Worm (Caenorhabditis elegans) whole organism, L1 larva: Measurements from ENCODE around the gene T04H1.5.

Experiments
- C34B4.2 ChIP-seq: sonication (generic microtip); optimal IDR thresholded peaks from 2 replicates; lab custom pipeline; 2017; ENCODE audit warnings: mild to moderate bottlenecking, missing genetic modification characterization, missing compliant biosample characterization
- Y116A8C.19 ChIP-seq: sonication (generic microtip); optimal IDR thresholded peaks from 2 replicates; lab custom pipeline; 2016; ENCODE audit warnings: missing compliant biosample characterization, missing genetic modification characterization, borderline replicate concordance
- alr-1 ChIP-seq: fragments of 200-800 bp; sonication (Bioruptor generic); optimal IDR thresholded peaks from 2 replicates; lab custom pipeline; 2018; ENCODE audit warnings: borderline replicate concordance, mild to moderate bottlenecking, missing genetic modification characterization, missing compliant biosample characterization
- aly-2 ChIP-seq: fragments of 150-350 bp; optimal IDR thresholded peaks from 2 replicates; lab custom pipeline; 2014; ENCODE audit warnings: missing biosample characterization, missing genetic modification characterization
- ceh-63 ChIP-seq: fragments of 200-800 bp; sonication (Bioruptor generic); optimal IDR thresholded peaks from 2 replicates; lab custom pipeline; 2018; ENCODE audit warnings: mild to moderate bottlenecking, missing genetic modification characterization, missing compliant biosample characterization
- ceh-8 ChIP-seq: fragments of 200-800 bp; sonication (Bioruptor generic); optimal IDR thresholded peaks from 2 replicates; lab custom pipeline; 2018; ENCODE audit warnings: mild to moderate bottlenecking, missing genetic modification characterization, moderate library complexity, missing compliant biosample characterization
- ceh-82 ChIP-seq, 3 experiments: fragments of 150-350 bp in 1 of 3; sonication (generic microtip) in 2 of 3; optimal IDR thresholded peaks; 2 replicates each; lab custom pipeline; 2014 to 2017; ENCODE audit warnings: missing biosample characterization in 3 of 3, missing genetic modification characterization in 3 of 3
- ceh-90 ChIP-seq: sonication (generic microtip); optimal IDR thresholded peaks from 2 replicates; lab custom pipeline; 2016; ENCODE audit warnings: missing genetic modification characterization, missing compliant biosample characterization
- ces-1 ChIP-seq: fragments of 150-350 bp; optimal IDR thresholded peaks from 2 replicates; lab custom pipeline; 2014; ENCODE audit warnings: missing biosample characterization, missing genetic modification reagents, missing genetic modification characterization
- efl-1 ChIP-seq, 4 experiments: fragments of 150-350 bp; optimal IDR thresholded peaks in 3 of 4; peaks in 1 of 4; 1 replicate in 1 of 4; 2 replicates in 3 of 4; lab custom pipeline; 2014; ENCODE audit warnings: missing biosample characterization in 2 of 4, missing genetic modification characterization in 2 of 4, missing genetic modification reagents in 2 of 4
- egl-27 ChIP-seq, 2 experiments: fragments of 150-350 bp in 1 of 2; sonication (generic microtip); optimal IDR thresholded peaks; 3 replicates each; lab custom pipeline; 2017 to 2018; ENCODE audit warnings: missing biosample characterization in 2 of 2, missing genetic modification characterization in 2 of 2, missing genetic modification reagents in 2 of 2
- elt-3 ChIP-seq, 6 experiments: fragments of 150-350 bp in 1 of 6; sonication (generic microtip); optimal IDR thresholded peaks; 2 replicates each; lab custom pipeline; 2017 to 2018; ENCODE audit warnings: missing biosample characterization in 6 of 6, missing genetic modification characterization in 6 of 6, inconsistent platforms in 1 of 6
- fkh-10 ChIP-seq: sonication (generic microtip); optimal IDR thresholded peaks from 2 replicates; lab custom pipeline; 2017; ENCODE audit warnings: missing biosample characterization, missing genetic modification reagents, missing genetic modification characterization
- fkh-4 ChIP-seq: sonication (generic microtip); optimal IDR thresholded peaks from 2 replicates; lab custom pipeline; 2016; ENCODE audit warnings: missing compliant biosample characterization, missing genetic modification characterization, borderline replicate concordance
- fkh-8 ChIP-seq: sonication (generic microtip); optimal IDR thresholded peaks from 2 replicates; lab custom pipeline; 2016; ENCODE audit warnings: mild to moderate bottlenecking, missing genetic modification characterization, missing compliant biosample characterization
- grh-1 ChIP-seq: fragments of 200-800 bp; sonication (Bioruptor generic); IDR thresholded peaks from 2 replicates; pipeline ENCODE4 v1.3.6; 2022; ENCODE audit warnings: missing genetic modification reagents, missing genetic modification characterization, missing compliant biosample characterization
- hlh-4 ChIP-seq: sonication (generic microtip); optimal IDR thresholded peaks from 2 replicates; lab custom pipeline; 2016; ENCODE audit warnings: mild to moderate bottlenecking, missing genetic modification characterization, missing compliant biosample characterization
- irx-1 ChIP-seq: sonication (generic microtip); optimal IDR thresholded peaks from 2 replicates; lab custom pipeline; 2016; ENCODE audit warnings: missing genetic modification characterization, missing compliant biosample characterization
- jun-1 ChIP-seq: fragments of 150-350 bp; optimal IDR thresholded peaks from 2 replicates; lab custom pipeline; 2014; ENCODE audit warnings: missing biosample characterization, missing genetic modification reagents, missing genetic modification characterization
- lin-14 ChIP-seq: fragments of 200-800 bp; sonication (Bioruptor generic); optimal IDR thresholded peaks from 2 replicates; lab custom pipeline; 2018; ENCODE audit warnings: mild to moderate bottlenecking, missing genetic modification characterization, moderate library complexity, missing compliant biosample characterization
- lin-15B ChIP-seq: fragments of 150-350 bp; sonication (generic microtip); optimal IDR thresholded peaks from 3 replicates; lab custom pipeline; 2014; ENCODE audit warnings: missing biosample characterization, missing genetic modification characterization
- lsy-2 ChIP-seq, 2 experiments: fragments of 150-350 bp; optimal IDR thresholded peaks; 2 replicates each; lab custom pipeline; 2014; ENCODE audit warnings: missing biosample characterization in 2 of 2, missing genetic modification characterization in 2 of 2
- mdl-1 ChIP-seq, 2 experiments: fragments of 150-350 bp; optimal IDR thresholded peaks; 2 replicates each; lab custom pipeline; 2014 to 2017; ENCODE audit warnings: missing biosample characterization in 2 of 2, missing genetic modification characterization in 2 of 2, inconsistent platforms in 1 of 2
- nhr-11 ChIP-seq: fragments of 150-350 bp; optimal IDR thresholded peaks from 2 replicates; lab custom pipeline; 2014; ENCODE audit warnings: missing biosample characterization, missing genetic modification characterization
- pag-3 ChIP-seq: sonication (generic microtip); optimal IDR thresholded peaks from 2 replicates; lab custom pipeline; 2017; ENCODE audit warnings: missing genetic modification characterization, mild to moderate bottlenecking, missing compliant biosample characterization, antibody characterized with exemption, borderline replicate concordance; ENCODE audit not compliant: insufficient read depth
- pqm-1 ChIP-seq: sonication (generic microtip); optimal IDR thresholded peaks from 3 replicates; lab custom pipeline; 2017; ENCODE audit warnings: missing biosample characterization, missing genetic modification characterization
- snpc-4 ChIP-seq: fragments of 150-350 bp; optimal IDR thresholded peaks from 2 replicates; lab custom pipeline; 2014; ENCODE audit warnings: missing biosample characterization, missing genetic modification characterization
- snu-23 ChIP-seq: sonication (generic microtip); optimal IDR thresholded peaks from 2 replicates; lab custom pipeline; 2016; ENCODE audit warnings: missing genetic modification characterization, missing compliant biosample characterization
- swsn-7 ChIP-seq: sonication (generic microtip); optimal IDR thresholded peaks from 2 replicates; lab custom pipeline; 2016; ENCODE audit warnings: missing genetic modification characterization, missing compliant biosample characterization
- tbx-2 ChIP-seq: sonication (generic microtip); optimal IDR thresholded peaks from 2 replicates; lab custom pipeline; 2016; ENCODE audit warnings: missing genetic modification characterization, missing compliant biosample characterization
- tlp-1 ChIP-seq: fragments of 150-350 bp; optimal IDR thresholded peaks from 2 replicates; lab custom pipeline; 2014; ENCODE audit warnings: missing biosample characterization, missing genetic modification characterization
- xbp-1 ChIP-seq: sonication (generic microtip); optimal IDR thresholded peaks from 2 replicates; lab custom pipeline; 2016; ENCODE audit warnings: missing genetic modification characterization, missing compliant biosample characterization
- zag-1 ChIP-seq: fragments of 150-350 bp; optimal IDR thresholded peaks from 2 replicates; lab custom pipeline; 2014; ENCODE audit warnings: missing biosample characterization, missing genetic modification characterization
- zip-4 ChIP-seq: fragments of 200-800 bp; sonication (Bioruptor generic); optimal IDR thresholded peaks from 2 replicates; lab custom pipeline; 2018; ENCODE audit warnings: mild to moderate bottlenecking, missing genetic modification characterization, moderate library complexity, missing compliant biosample characterization
- ztf-4 ChIP-seq: fragments of 150-350 bp; optimal IDR thresholded peaks from 2 replicates; lab custom pipeline; 2014; ENCODE audit warnings: missing biosample characterization, missing genetic modification characterization

T04H1.5 gene

DNA sequence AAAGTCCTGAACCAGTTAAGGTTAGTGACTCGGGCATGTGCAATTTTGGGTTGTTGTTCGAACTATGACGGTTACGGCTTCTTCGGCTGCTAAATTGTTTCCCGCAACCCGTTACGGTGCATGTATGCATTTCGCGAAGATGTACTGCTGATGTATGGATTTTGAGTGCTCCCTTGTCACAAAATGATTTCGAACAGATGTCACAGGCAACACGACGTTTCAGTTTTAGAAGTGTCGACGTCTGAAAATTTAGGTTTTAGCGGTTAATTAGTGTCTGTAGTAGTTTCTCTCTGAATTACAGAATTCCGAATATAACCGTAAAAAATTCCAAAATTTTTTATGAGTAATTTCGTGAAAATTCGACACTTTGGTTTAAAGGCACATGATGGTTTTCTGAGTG is 24.6 kb downstream of the T04H1.5 start:
- TF ChIP-seq snpc-4 (tag; lab: Kevin White, UChicago) (no peak), ces-1 (no peak), efl-1 (optimal IDR thresholded peaks at IDR 0.05; lab: Kevin White, UChicago) (no peak), efl-1 (GFP tag; optimal IDR thresholded peaks at IDR 0.05 in 1 of 2; lab: Kevin White, UChicago) (peak in 1 of 2 experiments; percentile 57)

DNA sequence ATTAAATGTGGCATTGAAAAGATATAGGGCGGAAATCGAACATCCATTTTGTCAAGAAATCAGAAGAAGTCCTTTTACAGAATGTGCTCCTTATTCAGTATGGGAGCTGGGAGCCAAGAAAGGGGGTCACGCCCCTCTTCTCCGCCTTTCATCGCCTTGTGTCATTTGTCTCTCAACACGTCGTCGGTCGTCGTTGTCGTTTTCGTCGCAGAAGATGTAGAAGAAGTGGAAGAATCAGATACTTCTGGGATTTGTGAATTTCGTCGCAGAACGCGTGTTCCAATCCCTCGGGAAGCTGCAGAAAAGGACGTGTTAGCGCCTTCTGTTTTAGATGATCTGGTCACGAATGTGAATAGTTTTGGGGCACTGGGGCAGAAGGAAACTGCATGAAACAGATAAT is 25.8 kb downstream of the T04H1.5 start, which contains the start of gene bnc-1:
Gene bnc-1 (minus strand): TSS at position 101 of the 400 bp plus-strand sequence.
- TF ChIP-seq pqm-1 (tag; lab: Kevin White, UChicago): no peak
- TF ChIP-seq tbx-2 (tag; lab: Kevin White, UChicago): no peak
- no peak for TF ChIP-seq aly-2 (tag; lab: Kevin White, UChicago)
- TF ChIP-seq pag-3 (tag; lab: Kevin White, UChicago): no peak
- no peak for TF ChIP-seq ceh-82 (tag; optimal IDR thresholded peaks at IDR 0.05; lab: Kevin White, UChicago)
- TF ChIP-seq hlh-4 (tag; lab: Kevin White, UChicago): no peak

DNA sequence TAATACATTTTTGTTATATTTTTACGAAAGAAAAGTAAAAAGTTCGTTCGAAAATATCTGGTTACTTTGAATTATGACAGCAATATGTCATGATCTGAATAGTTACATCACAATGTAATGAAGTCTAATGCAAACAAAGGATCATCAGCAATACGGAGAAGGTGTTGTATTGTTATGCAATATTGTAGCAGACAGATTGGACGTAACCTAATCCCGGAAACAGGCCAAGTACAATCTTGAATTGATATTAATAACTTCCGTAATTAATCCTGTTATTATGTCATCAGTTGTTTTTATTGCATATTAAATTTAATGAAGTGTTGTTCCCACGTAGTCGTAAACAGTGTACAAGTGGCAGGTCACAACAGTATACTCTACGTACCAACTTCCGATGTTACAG is 30.4 kb downstream of the T04H1.5 start:
- TF ChIP-seq snpc-4 (tag; lab: Kevin White, UChicago) (no peak), ces-1 (no peak), fkh-4 (tag; lab: Kevin White, UChicago) (no peak), irx-1 (tag; lab: Kevin White, UChicago) (no peak), nhr-11 (tag; lab: Kevin White, UChicago) (no peak), ceh-8 (no peak), swsn-7 (no peak), zip-4 (GFP tag; lab: Kevin White, UChicago) (no peak), alr-1 (tag; lab: Kevin White, UChicago) (no peak), lin-14 (GFP tag; lab: Kevin White, UChicago) (no peak), hlh-4 (tag; lab: Kevin White, UChicago) (no peak), jun-1 (no peak), fkh-10 (GFP tag; lab: Kevin White, UChicago) (no peak), Y116A8C.19 (tag; lab: Kevin White, UChicago) (no peak), mdl-1 (tag; optimal IDR thresholded peaks at IDR 0.05; lab: Kevin White, UChicago) (no peak), pag-3 (tag; lab: Kevin White, UChicago) (no peak)

DNA sequence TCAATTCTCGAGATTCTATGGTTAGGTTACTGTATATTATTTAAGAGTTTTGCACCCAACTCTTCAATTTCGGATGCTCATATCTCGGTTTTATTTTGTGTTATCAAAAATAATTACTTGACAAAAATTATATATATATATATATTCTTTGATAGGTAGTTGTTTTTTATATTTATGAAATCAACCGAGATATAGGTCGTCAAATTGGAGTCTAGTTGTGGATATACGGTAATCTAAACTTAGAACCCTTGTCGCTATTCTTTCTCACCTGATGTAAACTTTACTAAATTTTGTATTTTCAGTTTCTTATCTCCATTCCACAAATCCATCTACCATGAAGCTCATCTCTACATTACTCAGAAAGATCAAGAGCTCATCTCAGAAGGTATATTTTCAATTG is 32.0 kb downstream of the T04H1.5 start, which contains the start of gene F55C5.10:
Gene F55C5.10 (plus strand): TSS at position 301 of the 400 bp plus-strand sequence.
- no peak for TF ChIP-seq zag-1 (tag; lab: Kevin White, UChicago)
- TF ChIP-seq snu-23 (GFP tag; lab: Kevin White, UChicago): no peak
- no peak for TF ChIP-seq egl-27 (tag; optimal IDR thresholded peaks at IDR 0.05; lab: Kevin White, UChicago)
- TF ChIP-seq ztf-4: no peak
- TF ChIP-seq lin-14 (GFP tag; lab: Kevin White, UChicago): no peak
- TF ChIP-seq ceh-63 (GFP tag; lab: Kevin White, UChicago): no peak
- no peak for TF ChIP-seq grh-1
- no peak for TF ChIP-seq ceh-90
- TF ChIP-seq tlp-1 (tag; lab: Kevin White, UChicago): no peak
- TF ChIP-seq lsy-2 (tag; optimal IDR thresholded peaks at IDR 0.05; lab: Kevin White, UChicago): no peak
- no peak for TF ChIP-seq ceh-82 (tag; optimal IDR thresholded peaks at IDR 0.05; lab: Kevin White, UChicago)
- no peak for TF ChIP-seq C34B4.2
- no peak for TF ChIP-seq elt-3 (tag; optimal IDR thresholded peaks at IDR 0.05; lab: Kevin White, UChicago)
- TF ChIP-seq alr-1 (tag; lab: Kevin White, UChicago): no peak
- TF ChIP-seq fkh-8 (tag; lab: Kevin White, UChicago): no peak
- no peak for TF ChIP-seq xbp-1 (tag; lab: Kevin White, UChicago)
- TF ChIP-seq lin-15B (tag; lab: Kevin White, UChicago): no peak
- no peak for TF ChIP-seq jun-1
